Worm (Caenorhabditis elegans) whole organism, L4 larva: Measurements from ENCODE around the gene B0507.7.

ENCODE experiments used
- F26F4.8 ChIP-seq: fragments of 200-800 bp; sonication (Bioruptor generic); conservative IDR thresholded peaks from 2 replicates; pipeline ENCODE4 v1.3.6; 2022; ENCODE audit warnings: missing genetic modification characterization, missing compliant biosample characterization
- F37D6.2 ChIP-seq: sonication (generic microtip); optimal IDR thresholded peaks from 2 replicates; lab custom pipeline; 2016; ENCODE audit warnings: mild to moderate bottlenecking, missing genetic modification characterization, missing compliant biosample characterization
- F49E8.2 ChIP-seq: sonication (generic microtip); optimal IDR thresholded peaks from 2 replicates; lab custom pipeline; 2016; ENCODE audit warnings: missing compliant biosample characterization, mild to moderate bottlenecking, missing genetic modification characterization, borderline replicate concordance
- T20F7.1 ChIP-seq: fragments of 200-800 bp; sonication (Bioruptor generic); optimal IDR thresholded peaks from 2 replicates; lab custom pipeline; 2018; ENCODE audit warnings: mild to moderate bottlenecking, missing genetic modification characterization, missing compliant biosample characterization
- Y105C5A.15 ChIP-seq: fragments of 200-800 bp; sonication (Bioruptor generic); IDR thresholded peaks from 2 replicates; pipeline ENCODE4 v1.3.6; 2022; ENCODE audit warnings: missing genetic modification characterization, missing compliant biosample characterization
- Y5F2A.4 ChIP-seq: fragments of 200-800 bp; sonication (Bioruptor generic); optimal IDR thresholded peaks from 2 replicates; lab custom pipeline; 2018; ENCODE audit warnings: mild to moderate bottlenecking, missing genetic modification characterization, missing compliant biosample characterization
- Y75B8A.6 ChIP-seq: fragments of 200-800 bp; sonication (Bioruptor generic); IDR thresholded peaks from 2 replicates; pipeline ENCODE4 v1.3.6; 2022; ENCODE audit warnings: missing genetic modification reagents, missing genetic modification characterization, missing compliant biosample characterization
- ZK337.2 ChIP-seq: fragments of 200-800 bp; sonication (Bioruptor generic); IDR thresholded peaks from 2 replicates; pipeline ENCODE4 v1.3.6; 2022; ENCODE audit warnings: missing genetic modification reagents, missing genetic modification characterization, missing compliant biosample characterization
- ZK546.5 ChIP-seq, 2 experiments: sonication (generic microtip); optimal IDR thresholded peaks; 2 replicates each; lab custom pipeline; 2017; ENCODE audit warnings: missing biosample characterization in 2 of 2, missing genetic modification characterization in 2 of 2
- aha-1 ChIP-seq: fragments of 150-350 bp; peaks from one replicate; lab custom pipeline; 2014; ENCODE audit warnings: missing biosample characterization, missing genetic modification characterization
- attf-4 ChIP-seq: sonication (generic microtip); optimal IDR thresholded peaks from 3 replicates; lab custom pipeline; 2017; ENCODE audit warnings: missing biosample characterization, missing genetic modification characterization
- ceh-32 ChIP-seq: sonication (generic microtip); optimal IDR thresholded peaks from 2 replicates; lab custom pipeline; 2016; ENCODE audit warnings: mild to moderate bottlenecking, missing genetic modification characterization, missing compliant biosample characterization; ENCODE audit not compliant: poor library complexity
- ctbp-1 ChIP-seq: fragments of 200-800 bp; sonication (Bioruptor generic); IDR thresholded peaks from 2 replicates; pipeline ENCODE4 v1.3.6; 2022; ENCODE audit warnings: missing genetic modification reagents, missing genetic modification characterization, missing compliant biosample characterization
- daf-16 ChIP-seq, 3 experiments: sonication (generic microtip); optimal IDR thresholded peaks; 2 replicates each; lab custom pipeline; 2016 to 2017; ENCODE audit warnings: missing genetic modification characterization in 3 of 3, missing genetic modification reagents in 3 of 3, mild to moderate bottlenecking in 2 of 3, missing compliant biosample characterization in 2 of 3, missing biosample characterization in 1 of 3, moderate library complexity in 1 of 3
- daf-19 ChIP-seq: fragments of 200-800 bp; sonication (Bioruptor generic); conservative IDR thresholded peaks from 2 replicates; pipeline ENCODE4 v1.3.6; 2022; ENCODE audit warnings: missing genetic modification characterization, missing compliant biosample characterization
- daf-8 ChIP-seq: fragments of 200-800 bp; sonication (Bioruptor generic); IDR thresholded peaks from 2 replicates; pipeline ENCODE4 v1.3.6; 2022; ENCODE audit warnings: missing genetic modification characterization, missing compliant biosample characterization
- dmd-6 ChIP-seq: fragments of 200-800 bp; sonication (Bioruptor generic); IDR thresholded peaks from 2 replicates; pipeline ENCODE4 v1.3.6; 2022; ENCODE audit warnings: missing genetic modification reagents, missing genetic modification characterization, missing compliant biosample characterization
- dve-1 ChIP-seq: sonication (generic microtip); optimal IDR thresholded peaks from 2 replicates; lab custom pipeline; 2017; ENCODE audit warnings: antibody characterized with exemption, mild to moderate bottlenecking, missing genetic modification characterization, missing compliant biosample characterization; ENCODE audit not compliant: insufficient read depth
- egl-27 ChIP-seq: sonication (generic microtip); optimal IDR thresholded peaks from 3 replicates; lab custom pipeline; 2017; ENCODE audit warnings: missing biosample characterization, missing genetic modification reagents, missing genetic modification characterization
- fkh-10 ChIP-seq: fragments of 150-350 bp; optimal IDR thresholded peaks from 2 replicates; lab custom pipeline; 2014; ENCODE audit warnings: missing biosample characterization, missing genetic modification reagents, missing genetic modification characterization
- hif-1 ChIP-seq, 2 experiments: sonication (generic microtip); optimal IDR thresholded peaks; 2 replicates each; lab custom pipeline; 2016 to 2017; ENCODE audit warnings: missing compliant biosample characterization in 2 of 2, missing genetic modification characterization in 2 of 2, missing genetic modification reagents in 2 of 2, missing genotype in 2 of 2, mild to moderate bottlenecking in 1 of 2
- hlh-11 ChIP-seq: fragments of 200-800 bp; sonication (Bioruptor generic); optimal IDR thresholded peaks from 2 replicates; lab custom pipeline; 2018; ENCODE audit warnings: mild to moderate bottlenecking, missing genetic modification characterization, missing compliant biosample characterization
- lin-13 ChIP-seq: fragments of 150-350 bp; optimal IDR thresholded peaks from 2 replicates; lab custom pipeline; 2014; ENCODE audit warnings: missing biosample characterization, missing genetic modification reagents, missing genetic modification characterization
- lin-29 ChIP-seq: fragments of 200-800 bp; sonication (Bioruptor generic); IDR thresholded peaks from 2 replicates; pipeline ENCODE4 v1.3.6; 2022; ENCODE audit warnings: missing genetic modification reagents, missing genetic modification characterization, missing compliant biosample characterization
- lir-3 ChIP-seq: sonication (generic microtip); optimal IDR thresholded peaks from 2 replicates; lab custom pipeline; 2016; ENCODE audit warnings: mild to moderate bottlenecking, missing genetic modification characterization, missing compliant biosample characterization
- lsy-2 ChIP-seq, 2 experiments: fragments of 150-350 bp in 1 of 2; sonication (generic microtip) in 1 of 2; optimal IDR thresholded peaks; 2 replicates each; lab custom pipeline; 2014 to 2017; ENCODE audit warnings: missing biosample characterization in 2 of 2, missing genetic modification characterization in 2 of 2
- madf-5 ChIP-seq, 2 experiments: fragments of 200-800 bp; sonication (Bioruptor generic); IDR thresholded peaks; 2 replicates each; pipeline ENCODE4 v1.3.6; 2022; ENCODE audit warnings: missing compliant biosample characterization in 2 of 2, missing genetic modification characterization in 2 of 2
- madf-9 ChIP-seq: fragments of 200-800 bp; sonication (Bioruptor generic); conservative IDR thresholded peaks from 2 replicates; pipeline ENCODE4 v1.3.6; 2022; ENCODE audit warnings: missing genetic modification reagents, missing genetic modification characterization, missing compliant biosample characterization
- mdt-29 ChIP-seq: fragments of 200-800 bp; sonication (Bioruptor generic); IDR thresholded peaks from 2 replicates; pipeline ENCODE4 v1.3.6; 2022; ENCODE audit warnings: missing genetic modification reagents, missing genetic modification characterization, missing compliant biosample characterization
- mep-1 ChIP-seq: fragments of 150-350 bp; sonication (generic microtip); optimal IDR thresholded peaks from 3 replicates; lab custom pipeline; 2014; ENCODE audit warnings: missing biosample characterization, missing genetic modification characterization
- mxl-2 ChIP-seq: fragments of 200-800 bp; sonication (Bioruptor generic); conservative IDR thresholded peaks from 2 replicates; pipeline ENCODE4 v1.3.6; 2022; ENCODE audit warnings: missing genetic modification reagents, missing genetic modification characterization, missing compliant biosample characterization
- mxl-3 ChIP-seq: fragments of 200-800 bp; sonication (Bioruptor generic); optimal IDR thresholded peaks from 2 replicates; lab custom pipeline; 2018; ENCODE audit warnings: mild to moderate bottlenecking, missing genetic modification characterization, missing compliant biosample characterization
- nhr-10 ChIP-seq: fragments of 150-350 bp; optimal IDR thresholded peaks from 2 replicates; lab custom pipeline; 2014; ENCODE audit warnings: missing biosample characterization, missing genetic modification characterization
- nhr-41 ChIP-seq: fragments of 200-800 bp; sonication (Bioruptor generic); IDR thresholded peaks from 2 replicates; pipeline ENCODE4 v1.3.6; 2022; ENCODE audit warnings: missing genetic modification reagents, missing genetic modification characterization, missing compliant biosample characterization
- nhr-48 ChIP-seq: sonication (generic microtip); optimal IDR thresholded peaks from 2 replicates; lab custom pipeline; 2016; ENCODE audit warnings: mild to moderate bottlenecking, missing genetic modification characterization, missing compliant biosample characterization
- nhr-77 ChIP-seq: fragments of 150-350 bp; optimal IDR thresholded peaks from 2 replicates; lab custom pipeline; 2014; ENCODE audit warnings: missing biosample characterization, missing genetic modification characterization
- pqm-1 ChIP-seq: sonication (generic microtip); optimal IDR thresholded peaks from 2 replicates; lab custom pipeline; 2017; ENCODE audit warnings: missing biosample characterization, missing genetic modification characterization
- saeg-2 ChIP-seq: fragments of 200-800 bp; sonication (Bioruptor generic); IDR thresholded peaks from 2 replicates; pipeline ENCODE4 v1.3.6; 2022; ENCODE audit warnings: missing genetic modification reagents, missing genetic modification characterization, missing compliant biosample characterization
- spr-3 ChIP-seq: fragments of 200-800 bp; sonication (Bioruptor generic); optimal IDR thresholded peaks from 2 replicates; lab custom pipeline; 2018; ENCODE audit warnings: mild to moderate bottlenecking, missing genetic modification characterization, missing compliant biosample characterization
- tag-97 ChIP-seq: fragments of 200-800 bp; sonication (Bioruptor generic); IDR thresholded peaks from 2 replicates; pipeline ENCODE4 v1.3.6; 2022; ENCODE audit warnings: missing genetic modification characterization, missing compliant biosample characterization
- tra-1 ChIP-seq: fragments of 200-800 bp; sonication (Bioruptor generic); IDR thresholded peaks from 2 replicates; pipeline ENCODE4 v1.3.6; 2022; ENCODE audit warnings: missing genetic modification reagents, missing genetic modification characterization, missing compliant biosample characterization
- unc-130 ChIP-seq: sonication (generic microtip); optimal IDR thresholded peaks from 2 replicates; lab custom pipeline; 2016; ENCODE audit warnings: missing genetic modification reagents, missing genetic modification characterization, missing compliant biosample characterization
- unc-39 ChIP-seq: sonication (generic microtip); optimal IDR thresholded peaks from 2 replicates; lab custom pipeline; 2017; ENCODE audit warnings: missing biosample characterization, missing genetic modification characterization
- unc-62 ChIP-seq, 3 experiments: fragments of 150-350 bp in 1 of 3; sonication (generic microtip); optimal IDR thresholded peaks in 2 of 3; peaks in 1 of 3; 1 replicate in 1 of 3; 2 replicates in 2 of 3; lab custom pipeline; 2014 to 2017; ENCODE audit warnings: missing biosample characterization in 3 of 3, missing genetic modification characterization in 3 of 3, missing genetic modification reagents in 3 of 3, missing genotype in 1 of 3
- zag-1 ChIP-seq: fragments of 150-350 bp; optimal IDR thresholded peaks from 2 replicates; lab custom pipeline; 2014; ENCODE audit warnings: missing biosample characterization, missing genetic modification characterization
- zfp-2 ChIP-seq: sonication (generic microtip); optimal IDR thresholded peaks from 2 replicates; lab custom pipeline; 2016; ENCODE audit warnings: mild to moderate bottlenecking, missing genetic modification characterization, missing compliant biosample characterization
- zfp-3 ChIP-seq: fragments of 200-800 bp; sonication (Bioruptor generic); conservative IDR thresholded peaks from 2 replicates; pipeline ENCODE4 v1.3.6; 2022; ENCODE audit warnings: missing genetic modification reagents, missing genetic modification characterization, missing compliant biosample characterization
- zip-2 ChIP-seq: fragments of 150-350 bp; optimal IDR thresholded peaks from 2 replicates; lab custom pipeline; 2014; ENCODE audit warnings: missing biosample characterization, missing genetic modification characterization
- ztf-7 ChIP-seq: fragments of 150-350 bp; optimal IDR thresholded peaks from 2 replicates; lab custom pipeline; 2014; ENCODE audit warnings: missing biosample characterization, missing genetic modification characterization

The B0507.7 gene

DNA sequence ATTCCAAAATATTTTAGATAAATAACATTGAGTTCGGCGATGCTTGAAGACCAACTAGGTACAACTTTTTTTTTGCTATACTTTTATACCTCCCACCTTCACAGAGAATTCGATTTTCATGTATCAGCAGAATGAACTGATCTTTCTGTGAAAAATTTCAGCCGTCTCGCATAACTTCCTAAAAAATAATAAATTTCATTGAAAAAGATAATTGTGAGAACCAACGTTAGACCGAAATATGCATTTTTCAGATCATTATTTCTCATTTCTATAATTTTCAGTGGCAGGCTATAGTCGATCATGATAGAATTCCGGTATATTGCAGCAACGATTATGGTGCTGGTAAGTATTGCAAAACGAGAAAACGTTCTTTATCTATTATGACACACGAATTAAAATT is 13.1 kb upstream of the B0507.7 start, which contains the start of gene srx-115:
Gene srx-115 (plus strand): TSS at position 301 of the 400 bp plus-strand sequence.
- TF ChIP-seq T20F7.1 (GFP tag; lab: Kevin White, UChicago): no peak
- TF ChIP-seq nhr-41 (GFP tag; lab: Robert Waterston, UW): no peak
- no peak for TF ChIP-seq zfp-3
- no peak for TF ChIP-seq madf-5 (GFP tag; IDR thresholded peaks at IDR 0.05; lab: Robert Waterston, UW)
- TF ChIP-seq F26F4.8: no peak
- TF ChIP-seq ceh-32 (tag; lab: Kevin White, UChicago): no peak

DNA sequence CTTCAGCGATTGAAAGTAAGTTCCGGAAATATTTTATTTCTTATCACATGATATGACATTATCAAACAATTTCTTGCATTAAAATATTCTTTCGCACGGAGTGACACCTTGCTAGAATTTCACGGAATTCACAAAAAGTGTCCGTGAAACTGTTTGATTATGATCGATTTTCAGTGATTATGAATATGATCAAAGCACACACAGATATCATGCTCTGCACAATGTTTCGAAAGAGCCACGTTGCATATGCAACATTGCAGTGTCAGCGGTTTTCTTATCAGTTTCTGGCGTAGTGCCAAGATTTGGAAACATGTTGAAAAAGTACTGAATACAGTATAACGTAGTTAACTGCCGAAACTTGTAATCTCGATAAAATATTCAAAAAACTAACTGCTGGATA is 10.6 kb upstream of the B0507.7 start:
- TF ChIP-seq ctbp-1 (GFP tag; lab: Robert Waterston, UW) (no peak), zfp-2 (tag; lab: Kevin White, UChicago) (no peak), ztf-7 (no peak), T20F7.1 (GFP tag; lab: Kevin White, UChicago) (peak; percentile 26), ZK337.2 (GFP tag; lab: Robert Waterston, UW) (no peak), spr-3 (GFP tag; lab: Kevin White, UChicago) (no peak), zip-2 (no peak), mxl-3 (GFP tag; lab: Kevin White, UChicago) (peak; percentile 42), daf-8 (GFP tag; lab: Robert Waterston, UW) (no peak), fkh-10 (GFP tag; lab: Kevin White, UChicago) (no peak), hif-1 (tag; optimal IDR thresholded peaks at IDR 0.05; lab: Kevin White, UChicago) (no peak), daf-19 (no peak), mep-1 (tag; lab: Kevin White, UChicago) (no peak), zfp-3 (peak; percentile 60; the same call in 1 of the 2 replicates), mdt-29 (no peak), lsy-2 (tag; optimal IDR thresholded peaks at IDR 0.05; lab: Kevin White, UChicago) (no peak), madf-9 (GFP tag; lab: Robert Waterston, UW) (no peak), nhr-77 (tag; lab: Kevin White, UChicago) (peak; percentile 76), tra-1 (GFP tag; lab: Robert Waterston, UW) (peak; percentile 86), saeg-2 (GFP tag; lab: Robert Waterston, UW) (peak; percentile 79), egl-27 (no peak), unc-39 (tag; lab: Kevin White, UChicago) (no peak), lir-3 (no peak), F37D6.2 (no peak), Y75B8A.6 (GFP tag; lab: Robert Waterston, UW) (no peak), mxl-2 (no peak), pqm-1 (peak; percentile 74), nhr-10 (tag; lab: Kevin White, UChicago) (no peak), lin-29 (no peak), Y5F2A.4 (no peak), Y105C5A.15 (no peak), lin-13 (GFP tag; lab: Kevin White, UChicago) (no peak), tag-97 (GFP tag; lab: Robert Waterston, UW) (no peak), daf-16 (GFP tag; optimal IDR thresholded peaks at IDR 0.05; lab: Kevin White, UChicago) (peak in 1 of 2 experiments; percentile 12), daf-16 (tag; optimal IDR thresholded peaks at IDR 0.05; lab: Kevin White, UChicago) (peak; percentile 80), ZK546.5 (tag; optimal IDR thresholded peaks at IDR 0.05; lab: Kevin White, UChicago) (no peak), hlh-11 (tag; lab: Kevin White, UChicago) (peak; percentile 84), F49E8.2 (tag; lab: Kevin White, UChicago) (no peak), unc-62 (GFP tag; optimal IDR thresholded peaks at IDR 0.05 in 1 of 2; lab: Kevin White, UChicago) (no peak), unc-62 (tag; optimal IDR thresholded peaks at IDR 0.05; lab: Kevin White, UChicago) (no peak), unc-130 (GFP tag; lab: Kevin White, UChicago) (no peak), attf-4 (no peak), aha-1 (tag; lab: Kevin White, UChicago) (peak; percentile 66), nhr-48 (tag; lab: Kevin White, UChicago) (peak; percentile 22), zag-1 (tag; lab: Kevin White, UChicago) (no peak), dmd-6 (GFP tag; lab: Robert Waterston, UW) (peak; percentile 95), dve-1 (peak; percentile 80)
